Fruit fly (Drosophila melanogaster) whole organism, prepupa: ENCODE data around the gene CG13855.

Source experiments
- Blimp-1 ChIP-seq: fragments of 200-800 bp; sonication (Bioruptor generic); optimal IDR thresholded peaks from 3 replicates; lab custom pipeline; 2017; ENCODE audit warnings: missing biosample characterization, missing genetic modification characterization, mild to moderate bottlenecking, moderate library complexity, missing genetic modification reagents
- CG10669 ChIP-seq: fragments of 200-800 bp; sonication (Bioruptor generic); optimal IDR thresholded peaks from 3 replicates; lab custom pipeline; 2018; ENCODE audit warnings: missing biosample characterization, mild to moderate bottlenecking, missing genetic modification characterization, moderate library complexity
- CG11294 ChIP-seq: fragments of 200-800 bp; sonication (Bioruptor generic); IDR thresholded peaks from 2 replicates; pipeline ENCODE4 v1.3.6; 2022; ENCODE audit warnings: missing biosample characterization, missing genetic modification characterization
- CG11762 ChIP-seq: fragments of 200-800 bp; sonication (Bioruptor generic); optimal IDR thresholded peaks from 3 replicates; lab custom pipeline; 2016; ENCODE audit warnings: missing biosample characterization, missing genetic modification characterization; ENCODE audit not compliant: insufficient read depth
- CG15336 ChIP-seq: fragments of 200-800 bp; sonication (Bioruptor generic); IDR thresholded peaks from 2 replicates; pipeline ENCODE4 v1.3.6; 2022; ENCODE audit warnings: missing biosample characterization, missing genetic modification characterization
- CG1621 ChIP-seq: fragments of 200-800 bp; sonication (Bioruptor generic); optimal IDR thresholded peaks from 3 replicates; lab custom pipeline; 2018; ENCODE audit warnings: missing biosample characterization, mild to moderate bottlenecking, missing genetic modification characterization
- CG3032 ChIP-seq: fragments of 200-800 bp; optimal IDR thresholded peaks from 2 replicates; lab custom pipeline; 2019; ENCODE audit warnings: missing biosample characterization, mild to moderate bottlenecking, missing genetic modification characterization, moderate library complexity
- CG3919 ChIP-seq: fragments of 200-800 bp; sonication (Bioruptor generic); optimal IDR thresholded peaks from 3 replicates; lab custom pipeline; 2016; ENCODE audit warnings: missing biosample characterization, missing genetic modification characterization
- CG4318 ChIP-seq: fragments of 200-800 bp; sonication (Bioruptor generic); optimal IDR thresholded peaks from 3 replicates; lab custom pipeline; 2017; ENCODE audit warnings: missing biosample characterization, mild to moderate bottlenecking, missing genetic modification characterization
- CG6163 ChIP-seq: fragments of 200-800 bp; sonication (Bioruptor generic); IDR thresholded peaks from 3 replicates; pipeline ENCODE4 v1.3.6; 2022; ENCODE audit warnings: missing biosample characterization, missing genetic modification characterization
- CG6276 ChIP-seq: fragments of 200-800 bp; sonication (Bioruptor generic); optimal IDR thresholded peaks from 2 replicates; lab custom pipeline; 2017; ENCODE audit warnings: missing biosample characterization, mild to moderate bottlenecking, missing genetic modification characterization
- CG6792 ChIP-seq: fragments of 200-800 bp; sonication (Bioruptor generic); optimal IDR thresholded peaks from 3 replicates; lab custom pipeline; 2016; ENCODE audit warnings: missing biosample characterization, missing genetic modification characterization
- CG6808 ChIP-seq: fragments of 200-800 bp; sonication (Bioruptor generic); optimal IDR thresholded peaks from 3 replicates; lab custom pipeline; 2017; ENCODE audit warnings: missing biosample characterization, missing genetic modification characterization, mild to moderate bottlenecking, moderate library complexity, missing genetic modification reagents
- CG7368 ChIP-seq: fragments of 200-800 bp; sonication (Bioruptor generic); optimal IDR thresholded peaks from 3 replicates; lab custom pipeline; 2016; ENCODE audit warnings: missing biosample characterization, missing genetic modification characterization
- CG8119 ChIP-seq: fragments of 200-800 bp; sonication (Bioruptor generic); IDR thresholded peaks from 3 replicates; pipeline ENCODE4 v1.3.6; 2022; ENCODE audit warnings: missing biosample characterization, missing genetic modification characterization
- CG8632 ChIP-seq: fragments of 200-800 bp; sonication (Bioruptor generic); optimal IDR thresholded peaks from 3 replicates; lab custom pipeline; 2016; ENCODE audit warnings: missing biosample characterization, missing genetic modification characterization
- CG9139 ChIP-seq: fragments of 200-800 bp; sonication (Bioruptor generic); optimal IDR thresholded peaks from 3 replicates; lab custom pipeline; 2017; ENCODE audit warnings: missing biosample characterization, mild to moderate bottlenecking, missing genetic modification characterization
- Eip75B ChIP-seq: fragments of 200-800 bp; sonication (Bioruptor generic); optimal IDR thresholded peaks from 3 replicates; lab custom pipeline; 2016; ENCODE audit warnings: missing biosample characterization, missing genetic modification characterization
- Eip93F ChIP-seq: fragments of 200-800 bp; sonication (Bioruptor generic); optimal IDR thresholded peaks from 2 replicates; lab custom pipeline; 2016; ENCODE audit warnings: missing biosample characterization, mild to moderate bottlenecking, missing genetic modification characterization
- Ets21C ChIP-seq: fragments of 200-800 bp; sonication (Bioruptor generic); optimal IDR thresholded peaks from 3 replicates; lab custom pipeline; 2016; ENCODE audit warnings: missing biosample characterization, missing genetic modification characterization
- Ets96B ChIP-seq: fragments of 200-800 bp; optimal IDR thresholded peaks from 2 replicates; lab custom pipeline; 2019; ENCODE audit warnings: missing biosample characterization, mild to moderate bottlenecking, missing genetic modification characterization, moderate library complexity
- Hr39 ChIP-seq: fragments of 200-800 bp; sonication (Bioruptor generic); optimal IDR thresholded peaks from 2 replicates; lab custom pipeline; 2016; ENCODE audit warnings: missing biosample characterization, missing genetic modification characterization
- Met ChIP-seq: fragments of 200-800 bp; sonication (Bioruptor generic); optimal IDR thresholded peaks from 3 replicates; lab custom pipeline; 2016; ENCODE audit warnings: missing biosample characterization, missing genetic modification characterization
- OdsH ChIP-seq: fragments of 200-800 bp; sonication (Bioruptor generic); optimal IDR thresholded peaks from 3 replicates; lab custom pipeline; 2016; ENCODE audit warnings: missing biosample characterization, missing genetic modification characterization
- Smox ChIP-seq: fragments of 200-800 bp; sonication (Bioruptor generic); optimal IDR thresholded peaks from 3 replicates; lab custom pipeline; 2016; ENCODE audit warnings: missing biosample characterization, missing genetic modification characterization
- Sox102F ChIP-seq: fragments of 200-800 bp; sonication (Bioruptor generic); optimal IDR thresholded peaks from 2 replicates; lab custom pipeline; 2016; ENCODE audit warnings: missing biosample characterization, mild to moderate bottlenecking, missing genetic modification characterization
- Sox15 ChIP-seq: fragments of 200-800 bp; sonication (Bioruptor generic); optimal IDR thresholded peaks from 3 replicates; lab custom pipeline; 2016; ENCODE audit warnings: missing biosample characterization, missing genetic modification characterization
- acj6 ChIP-seq: fragments of 200-800 bp; sonication (Bioruptor generic); optimal IDR thresholded peaks from 3 replicates; lab custom pipeline; 2016; ENCODE audit warnings: missing biosample characterization, missing genetic modification characterization
- cyc ChIP-seq: fragments of 200-800 bp; sonication (Bioruptor generic); optimal IDR thresholded peaks from 3 replicates; lab custom pipeline; 2016; ENCODE audit warnings: missing biosample characterization, missing genetic modification characterization
- dac ChIP-seq: fragments of 200-800 bp; sonication (Bioruptor generic); optimal IDR thresholded peaks from 2 replicates; lab custom pipeline; 2017; ENCODE audit warnings: missing biosample characterization, mild to moderate bottlenecking, missing genetic modification characterization
- dsx ChIP-seq: fragments of 200-800 bp; optimal IDR thresholded peaks from 3 replicates; lab custom pipeline; 2019; ENCODE audit warnings: missing biosample characterization, mild to moderate bottlenecking, missing genetic modification characterization, moderate library complexity; ENCODE audit not compliant: poor library complexity, severe bottlenecking
- fkh ChIP-seq: fragments of 200-800 bp; sonication (Bioruptor generic); optimal IDR thresholded peaks from 3 replicates; lab custom pipeline; 2017; ENCODE audit warnings: missing biosample characterization, mild to moderate bottlenecking, missing genetic modification characterization, moderate library complexity
- net ChIP-seq: fragments of 200-800 bp; sonication (Bioruptor generic); optimal IDR thresholded peaks from 3 replicates; lab custom pipeline; 2016; ENCODE audit warnings: missing biosample characterization, missing genetic modification characterization
- pdm3 ChIP-seq: fragments of 200-800 bp; sonication (Bioruptor generic); optimal IDR thresholded peaks from 3 replicates; lab custom pipeline; 2016; ENCODE audit warnings: missing biosample characterization, missing genetic modification characterization
- salr ChIP-seq, 2 experiments: fragments of 200-800 bp; sonication (Bioruptor generic); optimal IDR thresholded peaks; 3 replicates each; lab custom pipeline; 2016 to 2018; ENCODE audit warnings: missing biosample characterization in 2 of 2, missing genetic modification characterization in 2 of 2, mild to moderate bottlenecking in 1 of 2
- ss ChIP-seq, 2 experiments: fragments of 200-800 bp; sonication (Bioruptor generic); optimal IDR thresholded peaks; 2 replicates in 1 of 2; 3 replicates in 1 of 2; lab custom pipeline; 2017 to 2018; ENCODE audit warnings: mild to moderate bottlenecking in 2 of 2, missing biosample characterization in 2 of 2, missing genetic modification characterization in 2 of 2, moderate library complexity in 1 of 2
- vri ChIP-seq: fragments of 200-800 bp; sonication (Bioruptor generic); optimal IDR thresholded peaks from 3 replicates; lab custom pipeline; 2016; ENCODE audit warnings: missing biosample characterization, mild to moderate bottlenecking, missing genetic modification characterization

CG13855 gene

DNA sequence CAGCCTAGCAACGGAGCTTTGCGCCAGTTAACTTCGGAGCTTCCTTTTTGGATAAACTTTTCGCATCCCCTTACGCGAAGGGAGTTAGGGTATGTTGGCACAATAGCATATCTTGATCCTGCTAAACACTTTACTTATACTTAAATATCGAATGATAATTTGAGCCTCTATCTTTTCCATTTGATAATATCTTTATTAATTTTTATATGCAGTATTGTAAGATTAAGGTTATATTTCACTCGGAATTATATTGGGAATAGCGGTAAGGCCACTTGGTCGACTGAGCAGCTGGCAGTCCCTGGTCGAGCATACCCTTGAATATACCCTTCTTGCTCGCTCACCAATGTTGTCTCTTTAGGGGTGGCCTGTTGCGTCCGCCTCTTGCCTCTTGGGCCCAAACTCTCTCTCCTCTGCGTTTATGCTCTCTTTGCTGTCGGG lies 36.9 kb upstream of the CG13855 start (continued):
- TF ChIP-seq Eip93F (GFP tag; lab: Kevin White, UChicago) (peak; percentile 36), OdsH (GFP tag; lab: Kevin White, UChicago) (peak; percentile 68), Ets21C (GFP tag; lab: Kevin White, UChicago) (no peak), Ets96B (tag; lab: Kevin White, UChicago) (peak; percentile 42), Sox15 (no peak), vri (peak; percentile 2), ss (GFP tag; optimal IDR thresholded peaks at IDR 0.05; lab: Kevin White, UChicago) (no peak), CG6792 (GFP tag; lab: Kevin White, UChicago) (peak; percentile 56), CG6276 (no peak), acj6 (peak; percentile 72), CG8632 (peak; percentile 52), cyc (GFP tag; lab: Kevin White, UChicago) (peak; percentile 50), Sox102F (GFP tag; lab: Kevin White, UChicago) (peak; percentile 74), Eip75B (GFP tag; lab: Kevin White, UChicago) (peak; percentile 60), CG8119 (peak; percentile 79), Smox (GFP tag; lab: Kevin White, UChicago) (no peak), CG6808 (no peak), dac (GFP tag; lab: Kevin White, UChicago) (no peak), CG11294 (GFP tag; lab: Robert Waterston, UW) (peak; percentile 79), pdm3 (no peak), CG4318 (GFP tag; lab: Kevin White, UChicago) (no peak), CG9139 (GFP tag; lab: Kevin White, UChicago) (no peak), CG15336 (GFP tag; lab: Robert Waterston, UW) (peak; percentile 82), Hr39 (GFP tag; lab: Kevin White, UChicago) (peak; percentile 37), CG11762 (peak; percentile 13), CG10669 (GFP tag; lab: Kevin White, UChicago) (peak; percentile 39), salr (GFP tag; optimal IDR thresholded peaks at IDR 0.05; lab: Kevin White, UChicago) (no peak), net (GFP tag; lab: Kevin White, UChicago) (peak; percentile 64), CG6163 (GFP tag; lab: Robert Waterston, UW) (peak; percentile 62), dsx (peak; percentile 5)

- TF ChIP-seq acj6 (no peak), CG1621 (tag; lab: Kevin White, UChicago) (no peak), CG7368 (GFP tag; lab: Kevin White, UChicago) (no peak)
Observed at dm6 chr3R:22372535-22372934, 33.2 kb upstream of the CG13855 start, which contains the start of gene CG7069. Gene CG7069 (plus strand): TSS chr3R:22372835.

DNA sequence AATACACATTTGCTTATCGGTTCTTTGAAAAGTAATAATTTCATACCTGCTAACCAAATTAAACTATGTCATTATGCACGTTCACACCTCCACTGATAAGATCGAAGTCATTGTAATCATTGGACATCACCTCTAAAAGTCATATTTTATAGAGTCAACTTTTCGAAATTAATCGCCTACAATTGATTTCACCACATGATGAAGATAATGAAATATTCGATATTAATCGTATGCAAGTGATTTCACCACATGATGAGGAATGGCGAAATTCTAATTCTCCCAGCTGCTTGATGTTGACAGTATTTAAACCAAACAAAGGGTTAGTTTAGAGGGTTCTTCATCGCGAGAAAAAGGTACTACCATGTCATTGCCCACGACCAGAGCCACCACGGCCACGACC lies 30.1 kb upstream of the CG13855 start, which contains the start of gene CG18596:
Gene CG18596 (plus strand): TSS at position 250 of the 400 bp plus-strand sequence.
- TF ChIP-seq Eip75B (GFP tag; lab: Kevin White, UChicago) = no peak
- TF ChIP-seq dsx = no peak
- TF ChIP-seq CG8119 = no peak
- TF ChIP-seq CG15336 (GFP tag; lab: Robert Waterston, UW) = no peak
- TF ChIP-seq CG11294 (GFP tag; lab: Robert Waterston, UW) = no peak
- no peak for TF ChIP-seq CG3919 (GFP tag; lab: Kevin White, UChicago)
- no peak for TF ChIP-seq CG4318 (GFP tag; lab: Kevin White, UChicago)
- no peak for TF ChIP-seq Blimp-1 (GFP tag; lab: Kevin White, UChicago)
- TF ChIP-seq Ets96B (tag; lab: Kevin White, UChicago) = no peak
- no peak for TF ChIP-seq CG3032

DNA sequence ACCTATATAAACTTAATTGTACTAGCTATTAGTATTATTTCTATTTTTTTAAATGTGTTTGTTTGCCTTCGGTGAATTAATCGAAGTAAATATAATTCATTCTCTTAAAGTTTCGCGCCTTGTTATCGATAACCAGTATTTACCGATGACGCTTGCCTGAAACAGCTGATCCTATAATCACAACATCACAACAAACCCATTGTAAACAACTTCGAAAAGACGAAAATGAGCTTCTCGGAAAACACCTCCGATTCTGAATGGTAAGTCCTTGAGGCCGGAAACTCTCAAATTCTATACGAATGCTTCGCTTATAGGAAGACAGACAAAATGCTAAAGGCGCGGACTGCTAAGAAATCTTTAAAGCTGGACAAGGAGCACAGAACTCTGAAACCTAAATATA lies 25.8 kb upstream of the CG13855 start, which contains the start of gene CG34149:
Gene CG34149 (plus strand): TSS at position 187 of the 400 bp plus-strand sequence.
- TF ChIP-seq Met (GFP tag; lab: Kevin White, UChicago) (no peak), fkh (GFP tag; lab: Kevin White, UChicago) (peak; percentile 82)
- TF ChIP-seq, all 60 proteins: peak for 1
